Fruit fly (Drosophila melanogaster): ENCODE data around the gene ninaA.

The ninaA gene

dm6 chr2L:827516-828362 lies 49.4 kb upstream of the ninaA start (continued):
- TF ChIP-seq amos (GFP tag; IDR thresholded peaks at IDR 0.05; ENCODE audit: partially characterized antibody) = no peak
- no peak for TF ChIP-seq Elba2 (GFP tag; optimal IDR thresholded peaks at IDR 0.05)
- TF ChIP-seq nerfin-2 (GFP tag; IDR thresholded peaks at IDR 0.05; ENCODE audit: partially characterized antibody) = no peak
- no peak for TF ChIP-seq Vsx1 (GFP tag; optimal IDR thresholded peaks at IDR 0.05)
- no peak for TF ChIP-seq slp2 (GFP tag; optimal IDR thresholded peaks at IDR 0.05)
- TF ChIP-seq Oaz (GFP tag; IDR thresholded peaks at IDR 0.05) = no peak
- TF ChIP-seq CG11723 (GFP tag; optimal IDR thresholded peaks at IDR 0.05) = no peak
- TF ChIP-seq Xbp1 (GFP tag; optimal IDR thresholded peaks at IDR 0.05) = peak; percentile 60
- peak; percentile 59 for TF ChIP-seq CG8924 (tag; optimal IDR thresholded peaks at IDR 0.05)
- no peak for TF ChIP-seq D (optimal IDR thresholded peaks at IDR 0.05)
- TF ChIP-seq D (GFP tag; optimal IDR thresholded peaks at IDR 0.05) = peak; percentile 62
- TF ChIP-seq ERR (GFP tag; optimal IDR thresholded peaks at IDR 0.05) = no peak
- peak; percentile 27; the same call in 1 of the 2 replicates for TF ChIP-seq CG32767 (GFP tag; IDR thresholded peaks at IDR 0.05)
- no peak; the same call in 2 of the 3 replicates for TF ChIP-seq CG14050 (GFP tag; IDR thresholded peaks at IDR 0.05)
- no peak for TF ChIP-seq Rfx (GFP tag; IDR thresholded peaks at IDR 0.05)
- peak; percentile 70 for TF ChIP-seq ci (GFP tag; IDR thresholded peaks at IDR 0.05)
- TF ChIP-seq tup (GFP tag; optimal IDR thresholded peaks at IDR 0.05) = no peak
- no peak for TF ChIP-seq sc (optimal IDR thresholded peaks at IDR 0.05)
- peak; percentile 69 for TF ChIP-seq sc (GFP tag; optimal IDR thresholded peaks at IDR 0.05)
- no peak for TF ChIP-seq CG14441 (GFP tag; IDR thresholded peaks at IDR 0.05)
- peak; percentile 18 for TF ChIP-seq grau (tag; optimal IDR thresholded peaks at IDR 0.05)
- TF ChIP-seq CG17359 (tag; optimal IDR thresholded peaks at IDR 0.05) = peak; percentile 25
- TF ChIP-seq gsb (GFP tag; IDR thresholded peaks at IDR 0.05) = no peak
- TF ChIP-seq CG15269 (tag; optimal IDR thresholded peaks at IDR 0.05) = peak; percentile 39
- peak; percentile 54 for TF ChIP-seq Oli (tag; optimal IDR thresholded peaks at IDR 0.05)
- peak; percentile 7 for TF ChIP-seq Bdp1 (GFP tag; optimal IDR thresholded peaks at IDR 0.05)
- peak; percentile 9 for TF ChIP-seq CG18619 (GFP tag; optimal IDR thresholded peaks at IDR 0.05)
- TF ChIP-seq nmo (GFP tag; optimal IDR thresholded peaks at IDR 0.05) = peak; percentile 48
- peak; percentile 31; the same call in 1 of the 2 replicates for TF ChIP-seq vvl (GFP tag; IDR thresholded peaks at IDR 0.05)
- no peak for TF ChIP-seq CG3065 (GFP tag; optimal IDR thresholded peaks at IDR 0.05)
- peak in 1 of 2 experiments; percentile 31 for TF ChIP-seq dpn (GFP tag; optimal IDR thresholded peaks at IDR 0.05)
- TF ChIP-seq CG7987 (GFP tag; optimal IDR thresholded peaks at IDR 0.05) = no peak
- peak; percentile 30 for TF ChIP-seq CG4424 (GFP tag; optimal IDR thresholded peaks at IDR 0.05)
- TF ChIP-seq p53 (GFP tag; optimal IDR thresholded peaks at IDR 0.05) = no peak
- TF ChIP-seq nerfin-1 (tag; optimal IDR thresholded peaks at IDR 0.05) = peak; percentile 33
- no peak for TF ChIP-seq dysf (GFP tag; IDR thresholded peaks at IDR 0.05)
- no peak for TF ChIP-seq Jarid2 (GFP tag; optimal IDR thresholded peaks at IDR 0.05)
- no peak for TF ChIP-seq Tbp (GFP tag; optimal IDR thresholded peaks at IDR 0.05)
- peak; percentile 19 for TF ChIP-seq CG15696 (tag; optimal IDR thresholded peaks at IDR 0.05)
- no peak for TF ChIP-seq CG9215 (GFP tag; IDR thresholded peaks at IDR 0.05)
- TF ChIP-seq Bgb (GFP tag; IDR thresholded peaks at IDR 0.05; ENCODE audit: partially characterized antibody) = no peak
- peak; percentile 19 for TF ChIP-seq CG5245 (GFP tag; optimal IDR thresholded peaks at IDR 0.05)
- TF ChIP-seq Med (GFP tag) = peak; percentile 74
- TF ChIP-seq shn (GFP tag; optimal IDR thresholded peaks at IDR 0.05) = no peak
- 0 out of 3 replicates have a peak, but pooled peaks have one; percentile 11 for TF ChIP-seq so (GFP tag; IDR thresholded peaks at IDR 0.05)
- TF ChIP-seq CG7556 (GFP tag; optimal IDR thresholded peaks at IDR 0.05) = peak; percentile 57
- TF ChIP-seq phol (tag; optimal IDR thresholded peaks at IDR 0.05) = peak; percentile 52
- TF ChIP-seq CG4854 (GFP tag; optimal IDR thresholded peaks at IDR 0.05) = peak; percentile 10
- TF ChIP-seq lilli (GFP tag; optimal IDR thresholded peaks at IDR 0.05) = no peak
- 0 out of 2 replicates have a peak, but pooled peaks have one; percentile 25 for TF ChIP-seq CG43689 (GFP tag; IDR thresholded peaks at IDR 0.05)

Data from whole organism, embryonic.